Worm (Caenorhabditis elegans) whole organism, young adult: Measurements from ENCODE around the gene C17G1.14.

Experiments
- ceh-40 ChIP-seq: fragments of 200-800 bp; sonication (Bioruptor generic); IDR thresholded peaks from 2 replicates; pipeline ENCODE4 v1.3.6; 2022; ENCODE audit warnings: missing genetic modification characterization, missing compliant biosample characterization
- dpff-1 ChIP-seq: sonication (generic microtip); optimal IDR thresholded peaks from 2 replicates; lab custom pipeline; 2017; ENCODE audit warnings: mild to moderate bottlenecking, missing genetic modification characterization, missing compliant biosample characterization
- dpl-1 ChIP-seq: fragments of 150-350 bp; optimal IDR thresholded peaks from 2 replicates; lab custom pipeline; 2014; ENCODE audit warnings: missing biosample characterization, missing genetic modification reagents, missing genetic modification characterization
- ets-4 ChIP-seq: fragments of 200-800 bp; sonication (Bioruptor generic); optimal IDR thresholded peaks from 2 replicates; lab custom pipeline; 2018; ENCODE audit warnings: mild to moderate bottlenecking, missing genetic modification characterization, missing compliant biosample characterization
- him-1 ChIP-seq: sonication (generic microtip); optimal IDR thresholded peaks from 2 replicates; lab custom pipeline; 2016; ENCODE audit warnings: missing genotype, missing genetic modification reagents, missing genetic modification characterization, missing compliant biosample characterization
- lin-26 ChIP-seq: fragments of 200-800 bp; sonication (Bioruptor generic); IDR thresholded peaks from 2 replicates; pipeline ENCODE4 v1.3.6; 2022; ENCODE audit warnings: missing genetic modification reagents, missing genetic modification characterization, missing compliant biosample characterization
- madf-6 ChIP-seq: fragments of 200-800 bp; sonication (Bioruptor generic); IDR thresholded peaks from 2 replicates; pipeline ENCODE4 v1.3.6; 2022; ENCODE audit warnings: missing genetic modification reagents, missing genetic modification characterization, missing compliant biosample characterization
- nfya-1 ChIP-seq: sonication (generic microtip); optimal IDR thresholded peaks from 2 replicates; lab custom pipeline; 2017; ENCODE audit warnings: antibody characterized with exemption, missing compliant biosample characterization, missing genetic modification characterization, borderline replicate concordance; ENCODE audit not compliant: insufficient read depth
- nhr-27 ChIP-seq: fragments of 200-800 bp; sonication (Bioruptor generic); optimal IDR thresholded peaks from 2 replicates; lab custom pipeline; 2018; ENCODE audit warnings: mild to moderate bottlenecking, missing genetic modification characterization, moderate library complexity, missing compliant biosample characterization
- tlf-1 ChIP-seq: fragments of 200-800 bp; sonication (Bioruptor generic); optimal IDR thresholded peaks from 2 replicates; lab custom pipeline; 2018; ENCODE audit warnings: mild to moderate bottlenecking, missing genetic modification characterization, missing compliant biosample characterization
- unc-62 ChIP-seq: fragments of 150-350 bp; optimal IDR thresholded peaks from 2 replicates; lab custom pipeline; 2014; ENCODE audit warnings: missing biosample characterization, missing genetic modification reagents, missing genetic modification characterization

ce11 chrX:9938537-9938936, at the start of gene C17G1.14, which contains the start of gene C17G1.5:
- no peak for TF ChIP-seq nfya-1 (tag; lab: Kevin White, UChicago)
- TF ChIP-seq dpff-1, result no peak
- TF ChIP-seq ets-4 (GFP tag; lab: Kevin White, UChicago), result no peak
- no peak for TF ChIP-seq ceh-40
- no peak for TF ChIP-seq tlf-1 (GFP tag; lab: Kevin White, UChicago)
- TF ChIP-seq him-1 (tag; lab: Kevin White, UChicago), result no peak
- TF ChIP-seq dpl-1 (GFP tag; lab: Kevin White, UChicago), result no peak
- no peak for TF ChIP-seq unc-62
- TF ChIP-seq nhr-27, result no peak
- TF ChIP-seq madf-6 (GFP tag; lab: Robert Waterston, UW), result no peak
- no peak for TF ChIP-seq lin-26 (GFP tag; lab: Robert Waterston, UW)
